Worm (Caenorhabditis elegans): ENCODE measurements around the gene rpl-36.

rpl-36 gene

DNA sequence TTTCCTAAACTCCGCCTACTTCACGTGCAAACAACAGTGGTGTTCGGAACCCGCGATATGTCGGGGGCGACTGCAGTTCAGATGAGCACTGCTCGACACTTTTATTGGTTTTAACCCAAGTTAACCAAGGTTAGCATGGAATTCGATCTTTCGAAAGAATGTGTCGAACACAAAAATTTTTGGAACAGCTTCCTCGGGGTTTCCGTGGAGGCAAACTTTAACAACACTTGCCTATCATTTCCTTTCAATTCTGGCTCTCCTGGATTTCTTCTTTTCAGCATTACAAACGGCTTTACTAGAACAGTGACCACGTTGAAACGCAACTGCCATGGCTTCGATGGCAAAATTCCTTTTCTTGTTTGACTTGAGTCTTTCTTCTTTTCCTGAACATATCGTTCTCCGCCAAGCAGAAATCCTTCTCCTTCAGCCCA, 38.8 kb upstream of the rpl-36 start (continued):
- TF ChIP-seq bed-2 (GFP tag; IDR thresholded peaks at IDR 0.05), result no peak
- peak; percentile 63 for TF ChIP-seq atf-7 (tag; optimal IDR thresholded peaks at IDR 0.05)
- TF ChIP-seq mcd-1 (GFP tag; IDR thresholded peaks at IDR 0.05), result peak; percentile 65
- TF ChIP-seq dpff-1 (tag; optimal IDR thresholded peaks at IDR 0.05), result peak; percentile 90
- TF ChIP-seq nhr-27 (tag; optimal IDR thresholded peaks at IDR 0.05), result no peak
- TF ChIP-seq F33H1.4 (GFP tag; IDR thresholded peaks at IDR 0.05), result peak; percentile 51; the same call in 1 of the 2 replicates
- TF ChIP-seq ama-1 (optimal IDR thresholded peaks at IDR 0.05), result peak; percentile 82
- no peak for TF ChIP-seq ama-1 (GFP tag; optimal IDR thresholded peaks at IDR 0.05)
- no peak for TF ChIP-seq K12H6.12 (tag; optimal IDR thresholded peaks at IDR 0.05)
- TF ChIP-seq ceh-91 (GFP tag; IDR thresholded peaks at IDR 0.05), result no peak
- peak; percentile 22 for TF ChIP-seq xnd-1 (tag; optimal IDR thresholded peaks at IDR 0.05)
- TF ChIP-seq athp-1 (tag; optimal IDR thresholded peaks at IDR 0.05), result peak; percentile 47
- TF ChIP-seq egl-44 (GFP tag; IDR thresholded peaks at IDR 0.05), result 0 out of 2 replicates have a peak, but pooled peaks have one; percentile 18
- peak; percentile 3 for TF ChIP-seq B0261.1 (tag; optimal IDR thresholded peaks at IDR 0.05)
- TF ChIP-seq ekl-4 (GFP tag; IDR thresholded peaks at IDR 0.05), result peak; percentile 92
- peak; percentile 70 for TF ChIP-seq lsl-1 (GFP tag; optimal IDR thresholded peaks at IDR 0.05)
- no peak for TF ChIP-seq ztf-6 (GFP tag; IDR thresholded peaks at IDR 0.05)
- peak; percentile 17 for TF ChIP-seq ceh-27 (GFP tag; optimal IDR thresholded peaks at IDR 0.05)
- TF ChIP-seq K11D2.4 (GFP tag; IDR thresholded peaks at IDR 0.05), result no peak
- no peak for TF ChIP-seq F37B4.10 (GFP tag; IDR thresholded peaks at IDR 0.05)
- TF ChIP-seq C17E4.6 (GFP tag; IDR thresholded peaks at IDR 0.05), result peak; percentile 51; the same call in 1 of the 2 replicates
- peak; percentile 90 for TF ChIP-seq dox-1 (GFP tag; IDR thresholded peaks at IDR 0.05)
- no peak for TF ChIP-seq nfya-1 (tag; optimal IDR thresholded peaks at IDR 0.05; ENCODE audit: borderline replicate concordance, insufficient read depth)
- TF ChIP-seq cebp-2 (GFP tag; IDR thresholded peaks at IDR 0.05), result no peak
- TF ChIP-seq ztf-26 (tag; optimal IDR thresholded peaks at IDR 0.05), result peak; percentile 1
- TF ChIP-seq F10E7.11 (tag; optimal IDR thresholded peaks at IDR 0.05), result no peak
- TF ChIP-seq sea-2 (GFP tag; IDR thresholded peaks at IDR 0.05), result no peak
- TF ChIP-seq repo-1 (tag; optimal IDR thresholded peaks at IDR 0.05), result peak; percentile 89
- TF ChIP-seq rpc-1 (optimal IDR thresholded peaks at IDR 0.05), result no peak
- peak; percentile 9 for TF ChIP-seq rpc-1 (tag; optimal IDR thresholded peaks at IDR 0.05)
- peak; percentile 98 for TF ChIP-seq pbrm-1 (GFP tag; IDR thresholded peaks at IDR 0.05)
- TF ChIP-seq attf-6 (GFP tag; IDR thresholded peaks at IDR 0.05), result peak; percentile 97
- TF ChIP-seq hrde-1 (tag; optimal IDR thresholded peaks at IDR 0.05; ENCODE audit: borderline replicate concordance), result peak; percentile 74
- peak; percentile 49; the same call in 1 of the 2 replicates for TF ChIP-seq lir-1 (GFP tag; conservative IDR thresholded peaks at IDR 0.05)
- TF ChIP-seq sptf-2 (GFP tag; optimal IDR thresholded peaks at IDR 0.05), result no peak
- TF ChIP-seq lsy-27 (tag; optimal IDR thresholded peaks at IDR 0.05; ENCODE audit: borderline replicate concordance, insufficient read depth), result peak; percentile 21
- TF ChIP-seq ceh-79 (tag; optimal IDR thresholded peaks at IDR 0.05), result peak; percentile 41
- TF ChIP-seq mel-28 (tag; optimal IDR thresholded peaks at IDR 0.05; ENCODE audit: borderline replicate concordance), result no peak
- peak; percentile 67 for TF ChIP-seq madf-10 (tag; optimal IDR thresholded peaks at IDR 0.05)
- peak; percentile 28 for TF ChIP-seq F22D6.2 (tag; optimal IDR thresholded peaks at IDR 0.05)
- TF ChIP-seq attf-3 (GFP tag; conservative IDR thresholded peaks at IDR 0.05), result peak; percentile 61; the same call in 1 of the 2 replicates
- TF ChIP-seq fkh-3 (tag; optimal IDR thresholded peaks at IDR 0.05), result peak; percentile 92
- peak; percentile 43 for TF ChIP-seq die-1 (tag; optimal IDR thresholded peaks at IDR 0.05)
- TF ChIP-seq Y67H2A.10 (GFP tag; conservative IDR thresholded peaks at IDR 0.05), result no peak
- peak; percentile 90 for TF ChIP-seq nfyb-1 (GFP tag; IDR thresholded peaks at IDR 0.05)
- TF ChIP-seq ZK185.1 (tag; optimal IDR thresholded peaks at IDR 0.05; ENCODE audit: poor library complexity, severe bottlenecking), result no peak
- peak; percentile 85 for TF ChIP-seq F49E8.2 (tag; optimal IDR thresholded peaks at IDR 0.05; ENCODE audit: insufficient read depth)
- no peak for TF ChIP-seq rec-8 (tag; optimal IDR thresholded peaks at IDR 0.05)
- peak; percentile 86 for TF ChIP-seq rcor-1 (GFP tag; IDR thresholded peaks at IDR 0.05)
